Worm (Caenorhabditis elegans) whole organism, mixed stage, embryonic: Measurements from ENCODE around the gene F19C7.8.

ENCODE experiments used
- M03D4.4 ChIP-seq: sonication (generic microtip); optimal IDR thresholded peaks from 2 replicates; lab custom pipeline; 2017; ENCODE audit warnings: mild to moderate bottlenecking, missing genetic modification characterization, missing compliant biosample characterization
- bed-3 ChIP-seq: fragments of 200-800 bp; sonication (Bioruptor generic); optimal IDR thresholded peaks from 3 replicates; lab custom pipeline; 2018; ENCODE audit warnings: mild to moderate bottlenecking, missing genetic modification characterization, moderate library complexity, missing compliant biosample characterization
- blmp-1 ChIP-seq: fragments of 150-350 bp; optimal IDR thresholded peaks from 2 replicates; lab custom pipeline; 2014; ENCODE audit warnings: missing biosample characterization, missing genetic modification characterization
- ceh-39 ChIP-seq: fragments of 150-350 bp; optimal IDR thresholded peaks from 2 replicates; lab custom pipeline; 2014; ENCODE audit warnings: missing biosample characterization, missing genetic modification characterization
- ceh-43 ChIP-seq: fragments of 200-800 bp; sonication (Bioruptor generic); optimal IDR thresholded peaks from 2 replicates; lab custom pipeline; 2018; ENCODE audit warnings: mild to moderate bottlenecking, missing genetic modification characterization, moderate library complexity, missing compliant biosample characterization
- ceh-83 ChIP-seq: fragments of 200-800 bp; sonication (Bioruptor generic); optimal IDR thresholded peaks from 2 replicates; lab custom pipeline; 2018; ENCODE audit warnings: mild to moderate bottlenecking, missing genetic modification characterization, missing compliant biosample characterization
- ces-1 ChIP-seq: fragments of 150-350 bp; optimal IDR thresholded peaks from 2 replicates; lab custom pipeline; 2014; ENCODE audit warnings: missing biosample characterization, missing genetic modification reagents, missing genetic modification characterization
- cnd-1 ChIP-seq: fragments of 200-800 bp; sonication (Bioruptor generic); optimal IDR thresholded peaks from 2 replicates; lab custom pipeline; 2018; ENCODE audit warnings: mild to moderate bottlenecking, missing genetic modification characterization, missing compliant biosample characterization
- drap-1 ChIP-seq: fragments of 200-800 bp; sonication (Bioruptor generic); optimal IDR thresholded peaks from 3 replicates; lab custom pipeline; 2018; ENCODE audit warnings: mild to moderate bottlenecking, missing genetic modification characterization, missing compliant biosample characterization
- elt-1 ChIP-seq: sonication (generic microtip); optimal IDR thresholded peaks from 2 replicates; lab custom pipeline; 2017; ENCODE audit warnings: missing genetic modification characterization, mild to moderate bottlenecking, missing compliant biosample characterization, antibody characterized with exemption, moderate library complexity, borderline replicate concordance; ENCODE audit not compliant: insufficient read depth
- elt-3 ChIP-seq: fragments of 150-350 bp; optimal IDR thresholded peaks from 2 replicates; lab custom pipeline; 2014; ENCODE audit warnings: missing biosample characterization, missing genetic modification characterization
- ham-2 ChIP-seq: fragments of 200-800 bp; sonication (Bioruptor generic); optimal IDR thresholded peaks from 2 replicates; lab custom pipeline; 2018; ENCODE audit warnings: mild to moderate bottlenecking, missing genetic modification characterization, missing compliant biosample characterization
- hlh-1 ChIP-seq: fragments of 150-350 bp; optimal IDR thresholded peaks from 2 replicates; lab custom pipeline; 2014; ENCODE audit warnings: missing biosample characterization, missing genetic modification reagents, missing genetic modification characterization
- lin-13 ChIP-seq: fragments of 150-350 bp; optimal IDR thresholded peaks from 2 replicates; lab custom pipeline; 2014; ENCODE audit warnings: missing biosample characterization, missing genetic modification characterization
- lin-32 ChIP-seq: fragments of 200-800 bp; sonication (Bioruptor generic); optimal IDR thresholded peaks from 2 replicates; lab custom pipeline; 2018; ENCODE audit warnings: mild to moderate bottlenecking, missing genetic modification characterization, missing compliant biosample characterization
- lsy-2 ChIP-seq: fragments of 150-350 bp; optimal IDR thresholded peaks from 2 replicates; lab custom pipeline; 2014; ENCODE audit warnings: missing biosample characterization, missing genetic modification characterization
- mab-5 ChIP-seq: fragments of 150-350 bp; optimal IDR thresholded peaks from 2 replicates; lab custom pipeline; 2014; ENCODE audit warnings: missing biosample characterization, missing genetic modification characterization
- mep-1 ChIP-seq: fragments of 150-350 bp; optimal IDR thresholded peaks from 2 replicates; lab custom pipeline; 2017; ENCODE audit warnings: missing biosample characterization, missing genetic modification reagents, missing genetic modification characterization, inconsistent platforms
- mls-2 ChIP-seq: sonication (generic microtip); optimal IDR thresholded peaks from 2 replicates; lab custom pipeline; 2016; ENCODE audit warnings: mild to moderate bottlenecking, missing genetic modification characterization, moderate library complexity, missing compliant biosample characterization
- nhr-12 ChIP-seq: fragments of 150-350 bp; optimal IDR thresholded peaks from 2 replicates; lab custom pipeline; 2014; ENCODE audit warnings: missing biosample characterization, missing genetic modification characterization
- nhr-2 ChIP-seq: fragments of 150-350 bp; optimal IDR thresholded peaks from 2 replicates; lab custom pipeline; 2014; ENCODE audit warnings: missing biosample characterization, missing genetic modification characterization
- nhr-237 ChIP-seq: fragments of 150-350 bp; optimal IDR thresholded peaks from 2 replicates; lab custom pipeline; 2014; ENCODE audit warnings: missing biosample characterization, missing genetic modification characterization
- nhr-28 ChIP-seq: fragments of 150-350 bp; optimal IDR thresholded peaks from 2 replicates; lab custom pipeline; 2014; ENCODE audit warnings: missing biosample characterization, missing genetic modification characterization
- nhr-76 ChIP-seq: sonication (generic microtip); optimal IDR thresholded peaks from 2 replicates; lab custom pipeline; 2017; ENCODE audit warnings: missing biosample characterization, missing genetic modification characterization
- pha-4 ChIP-seq: fragments of 150-350 bp; optimal IDR thresholded peaks from 2 replicates; lab custom pipeline; 2018; ENCODE audit warnings: missing biosample characterization, missing genetic modification reagents, missing genetic modification characterization
- sem-2 ChIP-seq: fragments of 200-800 bp; sonication (Bioruptor generic); optimal IDR thresholded peaks from 2 replicates; lab custom pipeline; 2018; ENCODE audit warnings: mild to moderate bottlenecking, missing genetic modification characterization, missing compliant biosample characterization
- snpc-4 ChIP-seq: fragments of 150-350 bp; optimal IDR thresholded peaks from 2 replicates; lab custom pipeline; 2014; ENCODE audit warnings: missing biosample characterization, missing genetic modification characterization
- sptf-1 ChIP-seq: sonication (generic microtip); optimal IDR thresholded peaks from 2 replicates; lab custom pipeline; 2017; ENCODE audit warnings: mild to moderate bottlenecking, missing genetic modification characterization, moderate library complexity, missing compliant biosample characterization
- tbx-8 ChIP-seq: fragments of 200-800 bp; sonication (Bioruptor generic); optimal IDR thresholded peaks from 2 replicates; lab custom pipeline; 2018; ENCODE audit warnings: mild to moderate bottlenecking, missing genetic modification characterization, moderate library complexity, missing compliant biosample characterization
- unc-120 ChIP-seq: sonication (generic microtip); optimal IDR thresholded peaks from 2 replicates; lab custom pipeline; 2017; ENCODE audit warnings: missing genetic modification characterization, missing compliant biosample characterization; ENCODE audit not compliant: poor library complexity, severe bottlenecking
- unc-39 ChIP-seq: fragments of 150-350 bp; optimal IDR thresholded peaks from 2 replicates; lab custom pipeline; 2014; ENCODE audit warnings: missing biosample characterization, missing genetic modification characterization
- unc-62 ChIP-seq: fragments of 150-350 bp; optimal IDR thresholded peaks from 2 replicates; lab custom pipeline; 2014; ENCODE audit warnings: missing biosample characterization, missing genetic modification reagents, missing genetic modification characterization
- zip-8 ChIP-seq: fragments of 150-350 bp; optimal IDR thresholded peaks from 2 replicates; lab custom pipeline; 2014; ENCODE audit warnings: missing biosample characterization, missing genetic modification characterization

F19C7.8 gene

ce11 chrIV:4623852-4624251, 14.0 kb downstream of the F19C7.8 start:
- TF ChIP-seq nhr-76 (tag; lab: Kevin White, UChicago): no peak
- TF ChIP-seq sptf-1 (tag; lab: Kevin White, UChicago): no peak
- TF ChIP-seq lsy-2 (tag; lab: Kevin White, UChicago): no peak
- TF ChIP-seq bed-3 (GFP tag; lab: Kevin White, UChicago): no peak
- no peak for TF ChIP-seq tbx-8 (GFP tag; lab: Kevin White, UChicago)
- TF ChIP-seq ham-2: no peak
- TF ChIP-seq nhr-2 (tag; lab: Kevin White, UChicago): no peak
- TF ChIP-seq pha-4 (tag; lab: Kevin White, UChicago): no peak

DNA sequence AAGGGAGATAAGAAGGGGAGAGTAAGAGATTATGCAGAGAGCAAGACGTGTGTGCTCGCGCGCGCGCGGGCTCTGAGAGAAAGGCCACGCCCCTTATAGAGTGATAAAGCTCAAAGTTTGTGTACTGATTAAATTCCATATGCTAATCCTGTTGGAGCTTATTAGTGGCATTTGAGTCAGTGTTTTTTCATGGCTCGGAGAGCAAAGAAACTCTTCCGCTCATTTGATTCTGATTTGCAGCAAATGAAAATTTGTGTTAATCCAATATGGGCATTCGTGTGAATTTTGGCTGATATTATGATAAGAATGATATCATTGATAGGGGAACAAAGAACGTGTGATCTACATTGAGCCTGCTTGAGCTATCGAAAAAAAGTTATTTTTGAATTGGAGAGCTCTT, 24.4 kb downstream of the F19C7.8 start:
- no peak for TF ChIP-seq unc-62 (GFP tag; lab: Kevin White, UChicago)
- TF ChIP-seq zip-8 (tag; lab: Kevin White, UChicago): no peak
- TF ChIP-seq drap-1: no peak
- TF ChIP-seq ceh-39 (tag; lab: Kevin White, UChicago): no peak
- no peak for TF ChIP-seq unc-120 (tag; lab: Kevin White, UChicago)
- TF ChIP-seq unc-39: no peak
- no peak for TF ChIP-seq sptf-1 (tag; lab: Kevin White, UChicago)
- no peak for TF ChIP-seq pha-4 (tag; lab: Kevin White, UChicago)
- no peak for TF ChIP-seq sem-2 (GFP tag; lab: Kevin White, UChicago)
- no peak for TF ChIP-seq mls-2 (tag; lab: Kevin White, UChicago)
- TF ChIP-seq ceh-43 (GFP tag; lab: Kevin White, UChicago): no peak
- no peak for TF ChIP-seq nhr-237 (tag; lab: Kevin White, UChicago)
- TF ChIP-seq cnd-1 (tag; lab: Kevin White, UChicago): no peak
- TF ChIP-seq snpc-4 (tag; lab: Kevin White, UChicago): no peak
- no peak for TF ChIP-seq nhr-28 (tag; lab: Kevin White, UChicago)
- TF ChIP-seq nhr-12: no peak
- no peak for TF ChIP-seq hlh-1 (tag; lab: Kevin White, UChicago)
- no peak for TF ChIP-seq mab-5 (tag; lab: Kevin White, UChicago)
- TF ChIP-seq ceh-83 (GFP tag; lab: Kevin White, UChicago): no peak
- TF ChIP-seq, all 35 proteins: peak for 0

- TF ChIP-seq snpc-4 (tag; lab: Kevin White, UChicago): no peak
- no peak for TF ChIP-seq unc-120 (tag; lab: Kevin White, UChicago)
- no peak for TF ChIP-seq mep-1 (tag; lab: Kevin White, UChicago)
- no peak for TF ChIP-seq sem-2 (GFP tag; lab: Kevin White, UChicago)
- no peak for TF ChIP-seq ceh-43 (GFP tag; lab: Kevin White, UChicago)
- no peak for TF ChIP-seq lin-32 (GFP tag; lab: Kevin White, UChicago)
- no peak for TF ChIP-seq bed-3 (GFP tag; lab: Kevin White, UChicago)
- no peak for TF ChIP-seq lsy-2 (tag; lab: Kevin White, UChicago)
- no peak for TF ChIP-seq mab-5 (tag; lab: Kevin White, UChicago)
- TF ChIP-seq pha-4 (tag; lab: Kevin White, UChicago): no peak
- TF ChIP-seq blmp-1 (tag; lab: Kevin White, UChicago): no peak
- TF ChIP-seq cnd-1 (tag; lab: Kevin White, UChicago): no peak
- TF ChIP-seq mls-2 (tag; lab: Kevin White, UChicago): no peak
- TF ChIP-seq sptf-1 (tag; lab: Kevin White, UChicago): no peak
- TF ChIP-seq elt-1: no peak
- TF ChIP-seq ceh-83 (GFP tag; lab: Kevin White, UChicago): no peak
- no peak for TF ChIP-seq nhr-12
- no peak for TF ChIP-seq lin-13 (tag; lab: Kevin White, UChicago)
- no peak for TF ChIP-seq unc-39
- TF ChIP-seq zip-8 (tag; lab: Kevin White, UChicago): no peak
Measured at ce11 chrIV:4612597-4612996, 25.3 kb downstream of the F19C7.8 start.

DNA sequence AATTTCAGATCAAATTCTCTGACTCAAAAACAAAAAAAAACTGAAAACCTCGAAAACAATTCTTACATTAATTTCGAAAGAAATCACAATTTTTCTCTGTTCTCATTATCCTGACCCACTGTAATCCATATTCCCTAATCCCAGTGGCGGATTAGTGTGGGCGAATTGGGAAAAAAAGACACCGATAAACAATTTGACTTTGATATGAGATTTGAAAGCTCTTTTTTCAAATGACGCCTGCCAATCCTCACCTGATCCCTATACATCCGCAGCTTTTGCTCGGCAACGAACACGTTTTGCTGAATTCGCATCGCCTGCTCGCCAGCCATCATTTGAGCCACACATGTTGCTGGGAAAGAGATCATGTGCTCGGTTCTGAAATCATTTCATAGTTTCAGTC, 26.2 kb downstream of the F19C7.8 start:
- TF ChIP-seq lsy-2 (tag; lab: Kevin White, UChicago) (no peak), sptf-1 (tag; lab: Kevin White, UChicago) (no peak), hlh-1 (tag; lab: Kevin White, UChicago) (no peak), nhr-2 (tag; lab: Kevin White, UChicago) (no peak), cnd-1 (tag; lab: Kevin White, UChicago) (no peak), ceh-39 (tag; lab: Kevin White, UChicago) (no peak), nhr-28 (tag; lab: Kevin White, UChicago) (no peak), M03D4.4 (tag; lab: Kevin White, UChicago) (no peak), lin-32 (GFP tag; lab: Kevin White, UChicago) (no peak), ces-1 (GFP tag; lab: Kevin White, UChicago) (no peak), ham-2 (no peak), blmp-1 (tag; lab: Kevin White, UChicago) (no peak), elt-3 (tag; lab: Kevin White, UChicago) (no peak), unc-120 (tag; lab: Kevin White, UChicago) (no peak), lin-13 (tag; lab: Kevin White, UChicago) (no peak), sem-2 (GFP tag; lab: Kevin White, UChicago) (no peak), nhr-12 (no peak), ceh-83 (GFP tag; lab: Kevin White, UChicago) (no peak)
